Worm (Caenorhabditis elegans) whole organism, young adult: ENCODE measurements around the gene F54F7.14.

Experiments used
- B0019.2 ChIP-seq: fragments of 200-800 bp; sonication (Bioruptor generic); conservative IDR thresholded peaks from 2 replicates; pipeline ENCODE4 v1.3.6; 2022; ENCODE audit warnings: missing genetic modification reagents, missing genetic modification characterization, missing compliant biosample characterization
- B0336.3 ChIP-seq: fragments of 200-800 bp; sonication (Bioruptor generic); IDR thresholded peaks from 2 replicates; pipeline ENCODE4 v1.3.6; 2022; ENCODE audit warnings: missing genetic modification characterization, missing compliant biosample characterization
- C06A6.2 ChIP-seq: fragments of 200-800 bp; sonication (Bioruptor generic); conservative IDR thresholded peaks from 2 replicates; pipeline ENCODE4 v1.3.6; 2022; ENCODE audit warnings: missing genetic modification characterization, missing compliant biosample characterization
- F22D6.2 ChIP-seq: sonication (generic microtip); optimal IDR thresholded peaks from 2 replicates; lab custom pipeline; 2016; ENCODE audit warnings: mild to moderate bottlenecking, missing genetic modification characterization, missing compliant biosample characterization
- F57A8.1 ChIP-seq: fragments of 200-800 bp; sonication (Bioruptor generic); optimal IDR thresholded peaks from 2 replicates; lab custom pipeline; 2018; ENCODE audit warnings: mild to moderate bottlenecking, missing genetic modification characterization, moderate library complexity, missing compliant biosample characterization
- K12H6.12 ChIP-seq: fragments of 200-800 bp; sonication (Bioruptor generic); optimal IDR thresholded peaks from 2 replicates; lab custom pipeline; 2018; ENCODE audit warnings: mild to moderate bottlenecking, missing genetic modification characterization, missing compliant biosample characterization
- T26A5.8 ChIP-seq: sonication (generic microtip); optimal IDR thresholded peaks from 2 replicates; lab custom pipeline; 2016; ENCODE audit warnings: missing genetic modification characterization, missing compliant biosample characterization
- Y53F4B.3 ChIP-seq: fragments of 200-800 bp; sonication (Bioruptor generic); IDR thresholded peaks from 2 replicates; pipeline ENCODE4 v1.3.6; 2022; ENCODE audit warnings: missing genetic modification reagents, missing genetic modification characterization, missing compliant biosample characterization
- Y53G8AR.9 ChIP-seq: fragments of 200-800 bp; sonication (Bioruptor generic); conservative IDR thresholded peaks from 2 replicates; pipeline ENCODE4 v1.3.6; 2022; ENCODE audit warnings: missing genetic modification reagents, missing genetic modification characterization, missing compliant biosample characterization
- Y79H2A.3 ChIP-seq: fragments of 200-800 bp; sonication (Bioruptor generic); conservative IDR thresholded peaks from 2 replicates; pipeline ENCODE4 v1.3.6; 2022; ENCODE audit warnings: missing genetic modification reagents, missing genetic modification characterization, missing compliant biosample characterization
- bed-2 ChIP-seq: fragments of 200-800 bp; sonication (Bioruptor generic); IDR thresholded peaks from 2 replicates; pipeline ENCODE4 v1.3.6; 2022; ENCODE audit warnings: missing genetic modification reagents, missing genetic modification characterization, missing compliant biosample characterization
- cebp-1 ChIP-seq, 2 experiments: fragments of 200-800 bp in 1 of 2; sonication (Bioruptor generic) in 1 of 2; sonication (generic microtip) in 1 of 2; IDR thresholded peaks in 1 of 2; optimal IDR thresholded peaks in 1 of 2; 2 replicates each; pipeline versions ENCODE4 v1.3.6 to Lab custom; 2017 to 2022; ENCODE audit warnings: missing compliant biosample characterization in 2 of 2, missing genetic modification characterization in 2 of 2, mild to moderate bottlenecking in 1 of 2, missing genetic modification reagents in 1 of 2, moderate library complexity in 1 of 2
- ceh-58 ChIP-seq: fragments of 200-800 bp; sonication (Bioruptor generic); IDR thresholded peaks from 2 replicates; pipeline ENCODE4 v1.3.6; 2022; ENCODE audit warnings: missing genetic modification characterization, missing compliant biosample characterization
- ceh-79 ChIP-seq: sonication (generic microtip); optimal IDR thresholded peaks from 2 replicates; lab custom pipeline; 2017; ENCODE audit warnings: mild to moderate bottlenecking, missing genetic modification characterization, missing compliant biosample characterization
- dox-1 ChIP-seq: fragments of 200-800 bp; sonication (Bioruptor generic); IDR thresholded peaks from 2 replicates; pipeline ENCODE4 v1.3.6; 2022; ENCODE audit warnings: missing genetic modification reagents, missing genetic modification characterization, missing compliant biosample characterization
- dpl-1 ChIP-seq: fragments of 150-350 bp; optimal IDR thresholded peaks from 2 replicates; lab custom pipeline; 2014; ENCODE audit warnings: missing biosample characterization, missing genetic modification reagents, missing genetic modification characterization
- efl-1 ChIP-seq: fragments of 150-350 bp; optimal IDR thresholded peaks from 2 replicates; lab custom pipeline; 2014; ENCODE audit warnings: missing biosample characterization, missing genetic modification reagents, missing genetic modification characterization
- egrh-3 ChIP-seq: fragments of 200-800 bp; sonication (Bioruptor generic); IDR thresholded peaks from 2 replicates; pipeline ENCODE4 v1.3.6; 2022; ENCODE audit warnings: missing genetic modification reagents, missing genetic modification characterization, missing compliant biosample characterization
- ets-4 ChIP-seq: fragments of 200-800 bp; sonication (Bioruptor generic); optimal IDR thresholded peaks from 2 replicates; lab custom pipeline; 2018; ENCODE audit warnings: mild to moderate bottlenecking, missing genetic modification characterization, missing compliant biosample characterization
- hlh-12 ChIP-seq: sonication (generic microtip); optimal IDR thresholded peaks from 2 replicates; lab custom pipeline; 2016; ENCODE audit warnings: missing genetic modification characterization, missing compliant biosample characterization
- hlh-26 ChIP-seq: fragments of 200-800 bp; sonication (Bioruptor generic); conservative IDR thresholded peaks from 2 replicates; pipeline ENCODE4 v1.3.6; 2022; ENCODE audit warnings: missing genetic modification reagents, missing genetic modification characterization, missing compliant biosample characterization
- lin-26 ChIP-seq: fragments of 200-800 bp; sonication (Bioruptor generic); IDR thresholded peaks from 2 replicates; pipeline ENCODE4 v1.3.6; 2022; ENCODE audit warnings: missing genetic modification reagents, missing genetic modification characterization, missing compliant biosample characterization
- lin-35 ChIP-seq, 3 experiments: fragments of 150-350 bp in 2 of 3; sonication (generic microtip) in 1 of 3; optimal IDR thresholded peaks; 2 replicates each; lab custom pipeline; 2014 to 2018; ENCODE audit warnings: missing biosample characterization in 3 of 3, missing genetic modification characterization in 3 of 3, missing genetic modification reagents in 3 of 3
- madf-3 ChIP-seq: fragments of 200-800 bp; sonication (Bioruptor generic); IDR thresholded peaks from 2 replicates; pipeline ENCODE4 v1.3.6; 2022; ENCODE audit warnings: missing genetic modification reagents, missing genetic modification characterization, missing compliant biosample characterization
- mcd-1 ChIP-seq: fragments of 200-800 bp; sonication (Bioruptor generic); IDR thresholded peaks from 2 replicates; pipeline ENCODE4 v1.3.6; 2022; ENCODE audit warnings: missing genetic modification reagents, missing genetic modification characterization, missing compliant biosample characterization
- mel-28 ChIP-seq: sonication (generic microtip); optimal IDR thresholded peaks from 2 replicates; lab custom pipeline; 2016; ENCODE audit warnings: borderline replicate concordance, mild to moderate bottlenecking, missing genetic modification characterization, missing compliant biosample characterization
- snpc-1.3 ChIP-seq: sonication (generic microtip); optimal IDR thresholded peaks from 2 replicates; lab custom pipeline; 2017; ENCODE audit warnings: missing genetic modification characterization, mild to moderate bottlenecking, missing compliant biosample characterization, antibody characterized with exemption, moderate library complexity, missing genotype, missing genetic modification reagents; ENCODE audit not compliant: insufficient read depth
- snpc-4 ChIP-seq, 5 experiments: fragments of 150-350 bp in 1 of 5; sonication (generic microtip) in 4 of 5; optimal IDR thresholded peaks; 2 replicates each; lab custom pipeline; 2014 to 2018; ENCODE audit warnings: missing genetic modification characterization in 5 of 5, missing biosample characterization in 3 of 5, antibody characterized with exemption in 2 of 5, mild to moderate bottlenecking in 2 of 5, missing compliant biosample characterization in 2 of 5, missing genotype in 2 of 5, moderate library complexity in 2 of 5, missing genetic modification reagents in 1 of 5
- tbp1 ChIP-seq: fragments of 200-800 bp; sonication (Bioruptor generic); optimal IDR thresholded peaks from 2 replicates; lab custom pipeline; 2018; ENCODE audit warnings: mild to moderate bottlenecking, missing genetic modification characterization, missing compliant biosample characterization
- tbx-9 ChIP-seq: sonication (generic microtip); optimal IDR thresholded peaks from 2 replicates; lab custom pipeline; 2016; ENCODE audit warnings: borderline replicate concordance, missing genetic modification characterization, inconsistent platforms, missing compliant biosample characterization
- tlf-1 ChIP-seq: fragments of 200-800 bp; sonication (Bioruptor generic); optimal IDR thresholded peaks from 2 replicates; lab custom pipeline; 2018; ENCODE audit warnings: mild to moderate bottlenecking, missing genetic modification characterization, missing compliant biosample characterization
- ztf-6 ChIP-seq: fragments of 200-800 bp; sonication (Bioruptor generic); IDR thresholded peaks from 2 replicates; pipeline ENCODE4 v1.3.6; 2022; ENCODE audit warnings: missing genetic modification reagents, missing genetic modification characterization, missing compliant biosample characterization

The F54F7.14 gene

ce11 chrX:11878109-11878508, 27.4 kb downstream of the F54F7.14 start, which contains the start of gene Y62H9A.2:
TSS of gene Y62H9A.2 (minus strand) at chrX:11878209.
- no peak for TF ChIP-seq T26A5.8 (tag; lab: Kevin White, UChicago)
- no peak for TF ChIP-seq hlh-12 (tag; lab: Kevin White, UChicago)
- no peak for TF ChIP-seq Y79H2A.3 (GFP tag; lab: Robert Waterston, UW)
- TF ChIP-seq lin-26 = no peak

ce11 chrX:11879871-11880270, 29.2 kb downstream of the F54F7.14 start, which contains the start of the genes Y62H9A.3 and Y62H9A.4:
TSS of gene Y62H9A.3 (minus strand) at chrX:11879971.
TSS of gene Y62H9A.4 (plus strand) at chrX:11880126.
- TF ChIP-seq egrh-3 (GFP tag; lab: Robert Waterston, UW) (no peak), mcd-1 (GFP tag; lab: Robert Waterston, UW) (no peak), K12H6.12 (tag; lab: Kevin White, UChicago) (no peak), tlf-1 (GFP tag; lab: Kevin White, UChicago) (no peak), ceh-79 (tag; lab: Kevin White, UChicago) (no peak), hlh-12 (tag; lab: Kevin White, UChicago) (no peak), Y53G8AR.9 (GFP tag; lab: Robert Waterston, UW) (no peak), cebp-1 (GFP tag; IDR thresholded peaks at IDR 0.05; lab: Robert Waterston, UW) (no peak), cebp-1 (tag; optimal IDR thresholded peaks at IDR 0.05; lab: Kevin White, UChicago) (no peak), snpc-1.3 (no peak), snpc-4 (GFP tag; optimal IDR thresholded peaks at IDR 0.05; lab: Kevin White, UChicago) (no peak), snpc-4 (tag; optimal IDR thresholded peaks at IDR 0.05; lab: Kevin White, UChicago) (no peak)

ce11 chrX:11882800-11883199, 32.1 kb downstream of the F54F7.14 start, which contains the start of the genes Y62H9A.5 and ule-5:
TSS of gene Y62H9A.5 (minus strand) at chrX:11882900.
TSS of gene ule-5 (plus strand) at chrX:11883127.
- TF ChIP-seq Y79H2A.3 (GFP tag; lab: Robert Waterston, UW) (no peak), snpc-4 (GFP tag; optimal IDR thresholded peaks at IDR 0.05; lab: Kevin White, UChicago) (no peak), snpc-4 (tag; optimal IDR thresholded peaks at IDR 0.05; lab: Kevin White, UChicago) (no peak), madf-3 (GFP tag; lab: Robert Waterston, UW) (no peak), tbp1 (GFP tag; lab: Kevin White, UChicago) (no peak)

ce11 chrX:11885577-11885976, 34.9 kb downstream of the F54F7.14 start, which contains the start of gene Y62H9A.7:
TSS of gene Y62H9A.7 (minus strand) at chrX:11885677.
- TF ChIP-seq tbx-9 (no peak), hlh-26 (GFP tag; lab: Robert Waterston, UW) (no peak), C06A6.2 (GFP tag; lab: Robert Waterston, UW) (no peak), B0019.2 (GFP tag; lab: Robert Waterston, UW) (no peak), bed-2 (no peak), tbp1 (GFP tag; lab: Kevin White, UChicago) (no peak), lin-35 (GFP tag; optimal IDR thresholded peaks at IDR 0.05; lab: Kevin White, UChicago) (no peak), B0336.3 (GFP tag; lab: Robert Waterston, UW) (no peak), Y53F4B.3 (GFP tag; lab: Robert Waterston, UW) (no peak), efl-1 (GFP tag; lab: Kevin White, UChicago) (no peak), dox-1 (GFP tag; lab: Robert Waterston, UW) (no peak), ets-4 (GFP tag; lab: Kevin White, UChicago) (no peak), dpl-1 (GFP tag; lab: Kevin White, UChicago) (no peak), F22D6.2 (no peak), snpc-1.3 (no peak), ceh-58 (no peak), ztf-6 (GFP tag; lab: Robert Waterston, UW) (no peak), F57A8.1 (GFP tag; lab: Kevin White, UChicago) (no peak), mel-28 (tag; lab: Kevin White, UChicago) (no peak)
